Worm (Caenorhabditis elegans): ENCODE data around the gene F41F3.8.

DNA sequence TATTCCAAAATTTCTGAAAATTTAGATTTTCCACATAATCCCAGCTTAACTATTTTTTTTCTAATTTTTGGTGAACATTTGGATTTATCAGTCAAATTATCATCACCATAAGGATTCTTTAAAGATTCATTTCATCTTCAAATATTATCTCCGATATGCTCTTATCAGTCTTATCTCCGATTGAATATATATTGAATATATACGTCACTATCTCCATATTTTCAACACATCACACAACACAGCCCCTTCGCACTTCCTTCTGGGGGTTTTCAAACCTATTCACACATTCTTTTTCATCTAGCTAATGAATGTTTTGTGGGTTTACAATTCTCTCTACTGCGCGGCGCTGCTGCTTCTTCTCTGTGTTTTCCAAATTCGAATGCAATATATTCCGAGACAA, 50.0 kb downstream of the F41F3.8 start:
- no peak for TF ChIP-seq nhr-25 (tag; optimal IDR thresholded peaks at IDR 0.05)
- no peak for TF ChIP-seq sea-2 (GFP tag; optimal IDR thresholded peaks at IDR 0.05)
- no peak for TF ChIP-seq skn-1 (tag; optimal IDR thresholded peaks at IDR 0.05)
- TF ChIP-seq daf-12 (tag; optimal IDR thresholded peaks at IDR 0.05): no peak
- TF ChIP-seq fkh-10 (GFP tag; optimal IDR thresholded peaks at IDR 0.05): no peak
- no peak for TF ChIP-seq lin-39 (tag; optimal IDR thresholded peaks at IDR 0.05)
- TF ChIP-seq ama-1 (optimal IDR thresholded peaks at IDR 0.05): no peak
- no peak for TF ChIP-seq nhr-237 (tag; optimal IDR thresholded peaks at IDR 0.05)
- no peak for TF ChIP-seq jun-1 (tag; optimal IDR thresholded peaks at IDR 0.05)
- no peak for TF ChIP-seq pha-4 (tag; optimal IDR thresholded peaks at IDR 0.05)
- no peak for TF ChIP-seq nhr-28 (tag; optimal IDR thresholded peaks at IDR 0.05)
